Worm (Caenorhabditis elegans) whole organism, L4 larva: ENCODE results near the gene T05A8.6.

Experiments
- daf-19 ChIP-seq: fragments of 200-800 bp; sonication (Bioruptor generic); conservative IDR thresholded peaks from 2 replicates; pipeline ENCODE4 v1.3.6; 2022; ENCODE audit warnings: missing genetic modification characterization, missing compliant biosample characterization
- lim-7 ChIP-seq: fragments of 200-800 bp; sonication (Bioruptor generic); IDR thresholded peaks from 2 replicates; pipeline ENCODE4 v1.3.6; 2022; ENCODE audit warnings: missing genetic modification characterization, missing compliant biosample characterization
- lin-39 ChIP-seq: fragments of 150-350 bp; optimal IDR thresholded peaks from 2 replicates; lab custom pipeline; 2014; ENCODE audit warnings: missing biosample characterization, missing genetic modification reagents, missing genetic modification characterization
- nhr-25 ChIP-seq: sonication (generic microtip); optimal IDR thresholded peaks from 2 replicates; lab custom pipeline; 2017; ENCODE audit warnings: missing genetic modification characterization, mild to moderate bottlenecking, missing compliant biosample characterization, antibody characterized with exemption, moderate library complexity, borderline replicate concordance; ENCODE audit not compliant: insufficient read depth

ce11 chrII:2700229-2700628, 39.3 kb downstream of the T05A8.6 start, which contains the start of gene sri-61:
- TF ChIP-seq lin-39 (tag; lab: Kevin White, UChicago) (no peak), nhr-25 (tag; lab: Kevin White, UChicago) (no peak), lim-7 (GFP tag; lab: Robert Waterston, UW) (no peak), daf-19 (GFP tag; lab: Robert Waterston, UW) (no peak)
